ENCODE assay signal across 1 fruit fly cellular context in the genomic region with DNA sequence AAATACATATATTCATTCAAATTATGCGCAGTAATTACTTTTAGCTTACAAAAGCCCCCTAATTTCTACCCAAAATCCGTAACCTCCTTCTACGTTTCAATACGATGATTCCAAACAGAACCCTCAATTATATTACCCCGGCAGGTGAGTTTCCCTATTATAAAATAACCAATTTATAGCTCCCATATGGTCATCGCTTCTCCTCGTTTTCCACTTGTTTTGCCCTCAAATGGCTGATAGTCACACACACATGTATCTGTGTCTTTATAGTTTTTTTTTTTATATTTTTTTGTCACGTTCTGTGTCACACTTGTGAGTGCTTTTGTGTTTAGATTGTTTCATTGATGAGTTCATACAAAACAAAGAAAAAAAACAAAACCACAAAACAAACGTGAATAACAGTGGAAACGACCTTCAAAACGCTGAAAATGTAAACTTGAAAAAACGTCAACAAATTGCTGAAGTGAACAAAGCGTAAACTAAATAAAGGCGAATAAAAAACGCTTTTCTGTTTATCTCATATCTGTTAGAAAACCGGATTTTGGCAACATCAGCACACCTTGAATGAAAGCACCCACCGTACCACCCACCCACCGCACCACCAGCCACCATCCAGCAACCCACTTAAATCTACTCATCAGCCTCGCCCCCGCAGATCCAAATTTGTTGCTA.
TF ChIP-seq lines count a peak whose summit lies in the region.

No protein-coding gene starts in this region.

TF ChIP-seq in whole organism, embryonic, 481 proteins besides CTCF, POLR2A, EP300 and RAD21 (continued from another document and continues in another):
- no peak for TF ChIP-seq fu2 (GFP tag; optimal IDR thresholded peaks at IDR 0.05; lab: Kevin White, UChicago)
- TF ChIP-seq gsb-n (tag; optimal IDR thresholded peaks at IDR 0.05; lab: Kevin White, UChicago) = no peak
- no peak for TF ChIP-seq lmd (GFP tag; IDR thresholded peaks at IDR 0.05; lab: Robert Waterston, UW)
- no peak for TF ChIP-seq nom (GFP tag; optimal IDR thresholded peaks at IDR 0.05; lab: Kevin White, UChicago)
- TF ChIP-seq CkIIα-i1 (GFP tag; IDR thresholded peaks at IDR 0.05; lab: Robert Waterston, UW) = no peak
- TF ChIP-seq ewg (GFP tag; optimal IDR thresholded peaks at IDR 0.05; lab: Kevin White, UChicago) = no peak
- no peak for TF ChIP-seq slou (GFP tag; optimal IDR thresholded peaks at IDR 0.05; lab: Kevin White, UChicago)
- peak; percentile 84 for TF ChIP-seq abd-A (tag; optimal IDR thresholded peaks at IDR 0.05; lab: Kevin White, UChicago)
- TF ChIP-seq bab2 (GFP tag; optimal IDR thresholded peaks at IDR 0.05; lab: Kevin White, UChicago) = no peak
- TF ChIP-seq zfh2 (GFP tag; optimal IDR thresholded peaks at IDR 0.05; lab: Kevin White, UChicago) = peak; percentile 23
- TF ChIP-seq sima (GFP tag; optimal IDR thresholded peaks at IDR 0.05; lab: Kevin White, UChicago) = no peak
- no peak for TF ChIP-seq p53 (GFP tag; optimal IDR thresholded peaks at IDR 0.05; lab: Kevin White, UChicago)
- no peak for TF ChIP-seq Nf-YC (tag; optimal IDR thresholded peaks at IDR 0.05; lab: Kevin White, UChicago)
- TF ChIP-seq Bteb2 (GFP tag; optimal IDR thresholded peaks at IDR 0.05; lab: Kevin White, UChicago) = no peak
- 0 out of 3 replicates have a peak, but pooled peaks have one; percentile 18 for TF ChIP-seq CG2199 (GFP tag; IDR thresholded peaks at IDR 0.05; lab: Robert Waterston, UW)
- TF ChIP-seq Hey (tag; optimal IDR thresholded peaks at IDR 0.05; lab: Kevin White, UChicago) = no peak
- no peak for TF ChIP-seq bsh (GFP tag; optimal IDR thresholded peaks at IDR 0.05; lab: Kevin White, UChicago)
- TF ChIP-seq Trl (optimal IDR thresholded peaks at IDR 0.05; lab: Kevin White, UChicago) = no peak
- TF ChIP-seq Trl (GFP tag; optimal IDR thresholded peaks at IDR 0.05; lab: Kevin White, UChicago) = no peak
- TF ChIP-seq CG4404 (GFP tag; IDR thresholded peaks at IDR 0.05; lab: Robert Waterston, UW) = no peak
- peak; percentile 0 for TF ChIP-seq CG17385 (GFP tag; optimal IDR thresholded peaks at IDR 0.05; lab: Kevin White, UChicago)
- no peak for TF ChIP-seq Side (GFP tag; optimal IDR thresholded peaks at IDR 0.05; lab: Kevin White, UChicago)
- no peak for TF ChIP-seq GATAe (GFP tag; conservative IDR thresholded peaks at IDR 0.05; lab: Robert Waterston, UW)
- TF ChIP-seq CG2678 (tag; optimal IDR thresholded peaks at IDR 0.05; lab: Kevin White, UChicago) = peak; percentile 57
- TF ChIP-seq CG2889 (GFP tag; IDR thresholded peaks at IDR 0.05; lab: Robert Waterston, UW) = no peak
- TF ChIP-seq gsb (GFP tag; IDR thresholded peaks at IDR 0.05; lab: Robert Waterston, UW) = no peak
- no peak for TF ChIP-seq CG15011 (GFP tag; optimal IDR thresholded peaks at IDR 0.05; lab: Kevin White, UChicago)
- peak; percentile 78 for TF ChIP-seq CG18599 (GFP tag; optimal IDR thresholded peaks at IDR 0.05; lab: Kevin White, UChicago)
- no peak for TF ChIP-seq Opbp (GFP tag; IDR thresholded peaks at IDR 0.05; lab: Robert Waterston, UW; ENCODE audit: partially characterized antibody)
- TF ChIP-seq Hr51 (GFP tag; optimal IDR thresholded peaks at IDR 0.05; lab: Kevin White, UChicago) = no peak
- TF ChIP-seq yki (optimal IDR thresholded peaks at IDR 0.05; lab: Kevin White, UChicago) = no peak
- no peak for TF ChIP-seq Vsx1 (GFP tag; optimal IDR thresholded peaks at IDR 0.05; lab: Kevin White, UChicago)
- no peak for TF ChIP-seq CG12219 (GFP tag; optimal IDR thresholded peaks at IDR 0.05; lab: Kevin White, UChicago)
- TF ChIP-seq corto (GFP tag; optimal IDR thresholded peaks at IDR 0.05; lab: Kevin White, UChicago) = no peak
- no peak for TF ChIP-seq Hand (GFP tag; optimal IDR thresholded peaks at IDR 0.05; lab: Kevin White, UChicago)
- TF ChIP-seq E2f1 (GFP tag; IDR thresholded peaks at IDR 0.05; lab: Robert Waterston, UW) = no peak
- TF ChIP-seq CG8290 (GFP tag; optimal IDR thresholded peaks at IDR 0.05; lab: Kevin White, UChicago) = no peak
- peak in 1 of 2 experiments; percentile 21 for TF ChIP-seq CG8290 (tag; optimal IDR thresholded peaks at IDR 0.05; lab: Kevin White, UChicago)
- TF ChIP-seq CG9727 (GFP tag; optimal IDR thresholded peaks at IDR 0.05; lab: Kevin White, UChicago) = no peak
- no peak for TF ChIP-seq CG5245 (GFP tag; optimal IDR thresholded peaks at IDR 0.05; lab: Kevin White, UChicago)
- TF ChIP-seq CG6765 (GFP tag; optimal IDR thresholded peaks at IDR 0.05; lab: Kevin White, UChicago) = no peak
- TF ChIP-seq Antp (GFP tag; optimal IDR thresholded peaks at IDR 0.05; lab: Kevin White, UChicago) = no peak
- TF ChIP-seq disco-r (GFP tag; optimal IDR thresholded peaks at IDR 0.05; lab: Kevin White, UChicago) = no peak
- TF ChIP-seq Usf (GFP tag; optimal IDR thresholded peaks at IDR 0.05; lab: Kevin White, UChicago) = no peak
- no peak for TF ChIP-seq NC2α (GFP tag; optimal IDR thresholded peaks at IDR 0.05; lab: Kevin White, UChicago)
- peak; percentile 24 for TF ChIP-seq CG10147 (GFP tag; optimal IDR thresholded peaks at IDR 0.05; lab: Kevin White, UChicago)
- TF ChIP-seq ara (GFP tag; IDR thresholded peaks at IDR 0.05; lab: Robert Waterston, UW) = no peak
- TF ChIP-seq vnd (GFP tag; IDR thresholded peaks at IDR 0.05; lab: Robert Waterston, UW; ENCODE audit: partially characterized antibody) = no peak
- no peak for TF ChIP-seq Elba2 (GFP tag; optimal IDR thresholded peaks at IDR 0.05; lab: Kevin White, UChicago)
- no peak for TF ChIP-seq CG16815 (GFP tag; optimal IDR thresholded peaks at IDR 0.05; lab: Kevin White, UChicago)
- TF ChIP-seq Sox100B (GFP tag; optimal IDR thresholded peaks at IDR 0.05; lab: Kevin White, UChicago) = no peak
- TF ChIP-seq ci (GFP tag; IDR thresholded peaks at IDR 0.05; lab: Robert Waterston, UW) = no peak
- no peak for TF ChIP-seq Hr78 (GFP tag; optimal IDR thresholded peaks at IDR 0.05; lab: Kevin White, UChicago)
- TF ChIP-seq CG34224 (GFP tag; IDR thresholded peaks at IDR 0.05; lab: Robert Waterston, UW; ENCODE audit: partially characterized antibody) = no peak
- TF ChIP-seq Taf1 (GFP tag; IDR thresholded peaks at IDR 0.05; lab: Robert Waterston, UW) = no peak
- TF ChIP-seq dmrt11E (tag; optimal IDR thresholded peaks at IDR 0.05; lab: Kevin White, UChicago) = no peak
- no peak for TF ChIP-seq CG4617 (GFP tag; optimal IDR thresholded peaks at IDR 0.05; lab: Kevin White, UChicago; ENCODE audit: borderline replicate concordance)
- TF ChIP-seq stwl (tag; optimal IDR thresholded peaks at IDR 0.05; lab: Kevin White, UChicago) = no peak
- peak; percentile 3 for TF ChIP-seq eyg (GFP tag; optimal IDR thresholded peaks at IDR 0.05; lab: Kevin White, UChicago)
- no peak for TF ChIP-seq CG4730 (GFP tag; IDR thresholded peaks at IDR 0.05; lab: Robert Waterston, UW)
- TF ChIP-seq CG30403 (GFP tag; optimal IDR thresholded peaks at IDR 0.05; lab: Kevin White, UChicago) = peak; percentile 17
- TF ChIP-seq tup (GFP tag; optimal IDR thresholded peaks at IDR 0.05; lab: Kevin White, UChicago) = no peak
- TF ChIP-seq Neu2 (GFP tag; optimal IDR thresholded peaks at IDR 0.05; lab: Kevin White, UChicago; ENCODE audit: borderline replicate concordance) = no peak
- TF ChIP-seq Rfx (GFP tag; IDR thresholded peaks at IDR 0.05; lab: Robert Waterston, UW) = peak; percentile 64
- no peak for TF ChIP-seq CG9215 (GFP tag; IDR thresholded peaks at IDR 0.05; lab: Robert Waterston, UW)
- no peak for TF ChIP-seq Dll (GFP tag; IDR thresholded peaks at IDR 0.05; lab: Robert Waterston, UW; ENCODE audit: partially characterized antibody)
- no peak for TF ChIP-seq ttk (GFP tag; IDR thresholded peaks at IDR 0.05; lab: Robert Waterston, UW)
- no peak for TF ChIP-seq CG43689 (GFP tag; IDR thresholded peaks at IDR 0.05; lab: Robert Waterston, UW)
- no peak for TF ChIP-seq grn (GFP tag; optimal IDR thresholded peaks at IDR 0.05; lab: Kevin White, UChicago)
- no peak for TF ChIP-seq Hr3 (GFP tag; optimal IDR thresholded peaks at IDR 0.05; lab: Kevin White, UChicago)
- TF ChIP-seq al (GFP tag; IDR thresholded peaks at IDR 0.05; lab: Robert Waterston, UW) = no peak; the same call in 1 of the 2 replicates
- 0 out of 3 replicates have a peak, but pooled peaks have one; percentile 20 for TF ChIP-seq ken (GFP tag; IDR thresholded peaks at IDR 0.05; lab: Robert Waterston, UW)
- TF ChIP-seq jumu (GFP tag; optimal IDR thresholded peaks at IDR 0.05; lab: Kevin White, UChicago) = no peak
- TF ChIP-seq wek (GFP tag; optimal IDR thresholded peaks at IDR 0.05; lab: Kevin White, UChicago) = no peak
- TF ChIP-seq Dip3 (GFP tag; optimal IDR thresholded peaks at IDR 0.05; lab: Kevin White, UChicago) = no peak
- TF ChIP-seq CG15601 (tag; optimal IDR thresholded peaks at IDR 0.05; lab: Kevin White, UChicago) = no peak
- peak; percentile 20 for TF ChIP-seq CG4424 (GFP tag; optimal IDR thresholded peaks at IDR 0.05; lab: Kevin White, UChicago)
- TF ChIP-seq CG11093 (GFP tag; IDR thresholded peaks at IDR 0.05; lab: Robert Waterston, UW) = no peak
- TF ChIP-seq H2.0 (GFP tag; IDR thresholded peaks at IDR 0.05; lab: Robert Waterston, UW) = no peak
- TF ChIP-seq CG15514 (GFP tag; optimal IDR thresholded peaks at IDR 0.05; lab: Kevin White, UChicago) = peak; percentile 45
- TF ChIP-seq stc (GFP tag; IDR thresholded peaks at IDR 0.05; lab: Robert Waterston, UW) = no peak
- TF ChIP-seq Sry-δ (GFP tag; optimal IDR thresholded peaks at IDR 0.05; lab: Kevin White, UChicago) = no peak
- TF ChIP-seq CG6254 (GFP tag; optimal IDR thresholded peaks at IDR 0.05; lab: Kevin White, UChicago) = no peak
- peak; percentile 37 for TF ChIP-seq Hmr (GFP tag; optimal IDR thresholded peaks at IDR 0.05; lab: Kevin White, UChicago)
- no peak for TF ChIP-seq CG7372 (GFP tag; IDR thresholded peaks at IDR 0.05; lab: Robert Waterston, UW)
- TF ChIP-seq salm (tag; optimal IDR thresholded peaks at IDR 0.05; lab: Kevin White, UChicago) = no peak
- TF ChIP-seq fd96Cb (tag; optimal IDR thresholded peaks at IDR 0.05; lab: Kevin White, UChicago) = no peak
- no peak for TF ChIP-seq emc (GFP tag; optimal IDR thresholded peaks at IDR 0.05; lab: Kevin White, UChicago)
- TF ChIP-seq dm (GFP tag; optimal IDR thresholded peaks at IDR 0.05; lab: Kevin White, UChicago) = no peak
- TF ChIP-seq CG2875 (GFP tag; optimal IDR thresholded peaks at IDR 0.05; lab: Kevin White, UChicago) = no peak
- no peak for TF ChIP-seq hth (optimal IDR thresholded peaks at IDR 0.05; lab: Kevin White, UChicago)
- no peak for TF ChIP-seq crp (GFP tag; optimal IDR thresholded peaks at IDR 0.05; lab: Kevin White, UChicago)
- peak; percentile 79 for TF ChIP-seq Med (GFP tag; lab: Kevin White, UChicago)
- no peak for TF ChIP-seq CG12744 (GFP tag; optimal IDR thresholded peaks at IDR 0.05; lab: Kevin White, UChicago)
- no peak for TF ChIP-seq NC2β (GFP tag; optimal IDR thresholded peaks at IDR 0.05; lab: Kevin White, UChicago)
- TF ChIP-seq BtbVII (GFP tag; optimal IDR thresholded peaks at IDR 0.05; lab: Kevin White, UChicago) = peak; percentile 19
- TF ChIP-seq CG1832 (GFP tag; optimal IDR thresholded peaks at IDR 0.05; lab: Kevin White, UChicago) = no peak
- no peak for TF ChIP-seq esg (GFP tag; conservative IDR thresholded peaks at IDR 0.05; lab: Robert Waterston, UW)
- TF ChIP-seq phol (tag; optimal IDR thresholded peaks at IDR 0.05; lab: Kevin White, UChicago) = no peak
- no peak for TF ChIP-seq CG17802 (tag; optimal IDR thresholded peaks at IDR 0.05; lab: Kevin White, UChicago)
- peak; percentile 40 for TF ChIP-seq bcd (GFP tag; optimal IDR thresholded peaks at IDR 0.05; lab: Kevin White, UChicago)
- TF ChIP-seq ATbp (GFP tag; optimal IDR thresholded peaks at IDR 0.05; lab: Kevin White, UChicago) = peak; percentile 23
- no peak for TF ChIP-seq CG3065 (GFP tag; optimal IDR thresholded peaks at IDR 0.05; lab: Kevin White, UChicago)
- TF ChIP-seq Tbp (GFP tag; optimal IDR thresholded peaks at IDR 0.05; lab: Kevin White, UChicago) = no peak
- TF ChIP-seq crol (GFP tag; IDR thresholded peaks at IDR 0.05; lab: Robert Waterston, UW) = peak; percentile 61
- TF ChIP-seq D19B (GFP tag; optimal IDR thresholded peaks at IDR 0.05; lab: Kevin White, UChicago) = peak; percentile 33
- no peak for TF ChIP-seq CG14965 (GFP tag; optimal IDR thresholded peaks at IDR 0.05; lab: Kevin White, UChicago; ENCODE audit: borderline replicate concordance)
- no peak for TF ChIP-seq ro (GFP tag; IDR thresholded peaks at IDR 0.05; lab: Robert Waterston, UW)
- TF ChIP-seq Stat92E (GFP tag; optimal IDR thresholded peaks at IDR 0.05; lab: Kevin White, UChicago) = no peak
- TF ChIP-seq vfl (GFP tag; optimal IDR thresholded peaks at IDR 0.05; lab: Kevin White, UChicago) = no peak
- peak; percentile 30; the same call in 1 of the 2 replicates for TF ChIP-seq CG13287 (GFP tag; IDR thresholded peaks at IDR 0.05; lab: Robert Waterston, UW; ENCODE audit: partially characterized antibody)
- peak; percentile 62 for TF ChIP-seq gro (GFP tag; optimal IDR thresholded peaks at IDR 0.05; lab: Kevin White, UChicago)
- no peak for TF ChIP-seq Mes4 (GFP tag; optimal IDR thresholded peaks at IDR 0.05; lab: Kevin White, UChicago)
- no peak for TF ChIP-seq Rx (GFP tag; IDR thresholded peaks at IDR 0.05; lab: Robert Waterston, UW)
- peak; percentile 80 for TF ChIP-seq sqz (GFP tag; optimal IDR thresholded peaks at IDR 0.05; lab: Kevin White, UChicago)
- peak; percentile 13 for TF ChIP-seq sug (tag; optimal IDR thresholded peaks at IDR 0.05; lab: Kevin White, UChicago)
- peak; percentile 62 for TF ChIP-seq B-H2 (GFP tag; optimal IDR thresholded peaks at IDR 0.05; lab: Kevin White, UChicago)
- TF ChIP-seq Drgx (GFP tag; IDR thresholded peaks at IDR 0.05; lab: Robert Waterston, UW) = no peak
- no peak for TF ChIP-seq CG11723 (GFP tag; optimal IDR thresholded peaks at IDR 0.05; lab: Kevin White, UChicago)
- TF ChIP-seq CG14050 (GFP tag; IDR thresholded peaks at IDR 0.05; lab: Robert Waterston, UW) = no peak
- peak; percentile 45 for TF ChIP-seq caup (GFP tag; optimal IDR thresholded peaks at IDR 0.05; lab: Kevin White, UChicago; ENCODE audit: severe bottlenecking)
- TF ChIP-seq NK7.1 (GFP tag; optimal IDR thresholded peaks at IDR 0.05; lab: Kevin White, UChicago) = no peak
- TF ChIP-seq C15 (GFP tag; IDR thresholded peaks at IDR 0.05; lab: Robert Waterston, UW) = no peak
- TF ChIP-seq Fer1 (GFP tag; optimal IDR thresholded peaks at IDR 0.05; lab: Kevin White, UChicago) = peak; percentile 70
- TF ChIP-seq sr (GFP tag; IDR thresholded peaks at IDR 0.05; lab: Robert Waterston, UW) = peak; percentile 98
- TF ChIP-seq CG1603 (tag; optimal IDR thresholded peaks at IDR 0.05; lab: Kevin White, UChicago) = no peak
- no peak for TF ChIP-seq CG12659 (GFP tag; optimal IDR thresholded peaks at IDR 0.05; lab: Kevin White, UChicago)
- TF ChIP-seq CG9817 (tag; optimal IDR thresholded peaks at IDR 0.05; lab: Kevin White, UChicago) = peak; percentile 21
- TF ChIP-seq CG1602 (GFP tag; optimal IDR thresholded peaks at IDR 0.05; lab: Kevin White, UChicago) = no peak
